Fruit fly (Drosophila melanogaster): ENCODE measurements around the gene CG1979.

Gene CG1979

DNA sequence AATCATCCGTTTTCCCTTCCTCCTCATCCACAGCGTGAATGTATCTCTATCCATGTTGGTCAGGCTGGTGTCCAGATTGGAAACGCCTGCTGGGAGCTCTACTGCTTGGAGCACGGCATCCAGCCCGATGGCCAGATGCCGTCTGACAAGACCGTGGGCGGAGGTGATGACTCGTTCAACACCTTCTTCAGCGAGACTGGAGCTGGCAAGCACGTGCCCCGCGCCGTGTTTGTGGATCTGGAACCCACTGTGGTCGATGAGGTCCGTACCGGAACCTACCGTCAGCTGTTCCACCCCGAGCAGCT is 32.8 kb downstream of the CG1979 start:
- no peak for TF ChIP-seq CG5204 (GFP tag; optimal IDR thresholded peaks at IDR 0.05)
- TF ChIP-seq CG7101 (tag; optimal IDR thresholded peaks at IDR 0.05), result no peak
- TF ChIP-seq CG33017 (tag; optimal IDR thresholded peaks at IDR 0.05), result no peak
- TF ChIP-seq cic (GFP tag; optimal IDR thresholded peaks at IDR 0.05), result no peak
- no peak for TF ChIP-seq Hr96 (GFP tag; optimal IDR thresholded peaks at IDR 0.05)
- no peak for TF ChIP-seq Clk (GFP tag; optimal IDR thresholded peaks at IDR 0.05)
- no peak for TF ChIP-seq ovo (GFP tag; optimal IDR thresholded peaks at IDR 0.05)
- TF ChIP-seq cnc (optimal IDR thresholded peaks at IDR 0.05), result no peak

dm6 chr3R:7087904-7088303 is 33.5 kb downstream of the CG1979 start:
- TF ChIP-seq CG11617 (GFP tag; optimal IDR thresholded peaks at IDR 0.05) (no peak), CG14711 (tag; optimal IDR thresholded peaks at IDR 0.05) (no peak), ovo (GFP tag; optimal IDR thresholded peaks at IDR 0.05) (no peak), bab1 (GFP tag; optimal IDR thresholded peaks at IDR 0.05) (no peak), Mnt (GFP tag; optimal IDR thresholded peaks at IDR 0.05) (no peak), kay (GFP tag; ENCODE audit: borderline replicate concordance) (no peak), CG5204 (GFP tag; optimal IDR thresholded peaks at IDR 0.05) (no peak), Crg-1 (GFP tag; optimal IDR thresholded peaks at IDR 0.05) (no peak), CG1620 (GFP tag; optimal IDR thresholded peaks at IDR 0.05) (no peak)

- peak; percentile 3 for TF ChIP-seq ovo (GFP tag; optimal IDR thresholded peaks at IDR 0.05)
- TF ChIP-seq tj (GFP tag; optimal IDR thresholded peaks at IDR 0.05), result no peak
- no peak for TF ChIP-seq CG7101 (tag; optimal IDR thresholded peaks at IDR 0.05)
These were observed 34.5 kb downstream of the CG1979 start for dm6 chr3R:7088837-7089361.

DNA sequence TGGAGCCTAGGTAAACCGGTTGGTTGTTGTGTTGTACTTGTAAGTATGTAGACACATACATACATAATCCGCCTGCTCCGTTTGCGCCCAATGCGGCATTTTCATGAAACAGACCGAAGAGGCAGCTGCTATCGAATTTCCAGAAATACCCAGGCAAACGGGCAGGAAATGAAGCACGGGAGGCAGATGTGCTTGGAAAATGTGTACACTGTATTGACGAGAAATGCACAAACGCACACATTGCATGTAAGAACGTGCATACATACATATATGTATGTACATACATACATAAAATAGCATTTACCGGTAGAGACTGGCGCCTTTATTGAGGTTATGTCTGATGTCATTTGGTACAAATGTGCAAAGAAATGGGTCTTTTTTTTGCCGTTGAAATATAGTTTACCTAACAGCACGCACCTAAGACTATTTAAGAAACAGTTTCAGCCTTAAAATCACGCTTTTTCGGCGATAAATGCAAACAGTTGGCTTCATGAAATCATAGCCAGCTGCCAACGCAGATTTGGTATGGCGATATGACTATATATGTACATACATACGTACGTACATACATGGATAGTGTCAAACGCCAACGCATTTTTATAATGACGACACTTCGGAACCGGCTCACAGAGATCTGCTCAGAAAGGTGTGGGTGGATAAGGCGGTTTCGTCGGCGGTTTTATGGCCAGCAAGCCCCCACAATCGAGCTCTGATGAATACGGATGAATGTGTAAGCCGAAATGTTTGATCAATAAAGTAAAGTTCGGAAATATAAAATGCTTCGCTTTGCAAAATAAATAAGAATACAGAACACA is 35.3 kb downstream of the CG1979 start:
- TF ChIP-seq Clk (GFP tag; optimal IDR thresholded peaks at IDR 0.05) (no peak), kay (GFP tag; ENCODE audit: borderline replicate concordance) (peak; percentile 92), Mnt (GFP tag; optimal IDR thresholded peaks at IDR 0.05) (no peak), Hr96 (GFP tag; optimal IDR thresholded peaks at IDR 0.05) (no peak)

DNA sequence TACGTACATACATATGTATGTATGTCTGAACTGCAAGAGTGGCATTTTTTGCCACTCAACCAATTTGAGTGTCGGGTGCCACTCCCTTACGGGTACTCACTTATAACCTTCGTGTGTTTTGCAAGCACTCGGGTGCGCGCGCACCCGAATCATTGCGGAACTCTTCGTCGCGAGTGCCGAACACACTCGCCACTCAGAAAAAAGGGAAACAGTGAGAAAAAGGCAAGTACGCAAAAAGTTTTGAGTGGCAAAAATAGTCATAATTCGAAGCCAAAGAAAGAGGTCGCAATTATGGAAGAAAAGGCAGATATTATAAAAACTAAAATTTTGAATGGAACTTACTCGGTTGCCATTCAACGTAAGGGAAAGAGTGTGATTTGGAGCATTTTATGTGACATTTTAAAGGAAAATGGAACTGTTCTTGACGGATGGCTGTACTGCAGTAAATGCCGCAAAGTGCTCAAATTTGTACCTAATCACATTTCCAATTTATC is 36.0 kb downstream of the CG1979 start:
- no peak for TF ChIP-seq CG12768 (GFP tag; optimal IDR thresholded peaks at IDR 0.05)
- no peak for TF ChIP-seq bab1 (GFP tag; optimal IDR thresholded peaks at IDR 0.05)
- peak; percentile 20 for TF ChIP-seq Mnt (GFP tag; optimal IDR thresholded peaks at IDR 0.05)
- TF ChIP-seq tj (GFP tag; optimal IDR thresholded peaks at IDR 0.05), result peak; percentile 97
- TF ChIP-seq CG5204 (GFP tag; optimal IDR thresholded peaks at IDR 0.05), result no peak
- TF ChIP-seq cic (GFP tag; optimal IDR thresholded peaks at IDR 0.05), result peak; percentile 21
- TF ChIP-seq CG7101 (tag; optimal IDR thresholded peaks at IDR 0.05), result no peak
- TF ChIP-seq CG7045 (GFP tag; optimal IDR thresholded peaks at IDR 0.05), result no peak
- TF ChIP-seq CG14711 (tag; optimal IDR thresholded peaks at IDR 0.05), result no peak
- no peak for TF ChIP-seq Hr96 (GFP tag; optimal IDR thresholded peaks at IDR 0.05)

DNA sequence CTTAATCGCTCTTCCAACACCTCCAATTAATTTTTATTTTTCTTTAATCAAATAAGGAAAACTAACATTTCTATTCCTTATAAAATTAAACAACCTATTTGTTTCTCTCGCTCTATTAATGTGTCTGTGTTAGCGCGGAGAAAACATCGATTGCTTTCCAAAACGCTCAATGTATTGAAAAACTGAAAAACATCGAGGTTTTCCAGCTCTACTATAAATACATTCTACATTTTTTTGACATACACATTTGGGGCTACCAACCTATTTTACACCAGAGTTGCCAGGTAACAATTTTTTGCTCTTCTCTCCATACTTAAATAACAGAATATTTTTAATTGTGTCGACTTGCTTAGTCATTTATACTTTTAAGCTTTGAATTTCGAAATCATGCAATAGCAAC is 37.5 kb downstream of the CG1979 start:
- TF ChIP-seq bab1 (GFP tag; optimal IDR thresholded peaks at IDR 0.05), result no peak
- TF ChIP-seq CG14711 (tag; optimal IDR thresholded peaks at IDR 0.05), result peak; percentile 80
- TF ChIP-seq CG1620 (GFP tag; optimal IDR thresholded peaks at IDR 0.05), result no peak
- no peak for TF ChIP-seq Hr96 (GFP tag; optimal IDR thresholded peaks at IDR 0.05)
- no peak for TF ChIP-seq tj (GFP tag; optimal IDR thresholded peaks at IDR 0.05)
- TF ChIP-seq kay (GFP tag; ENCODE audit: borderline replicate concordance), result peak; percentile 71
- no peak for TF ChIP-seq Clk (GFP tag; optimal IDR thresholded peaks at IDR 0.05)
- no peak for TF ChIP-seq CG7045 (GFP tag; optimal IDR thresholded peaks at IDR 0.05)

DNA sequence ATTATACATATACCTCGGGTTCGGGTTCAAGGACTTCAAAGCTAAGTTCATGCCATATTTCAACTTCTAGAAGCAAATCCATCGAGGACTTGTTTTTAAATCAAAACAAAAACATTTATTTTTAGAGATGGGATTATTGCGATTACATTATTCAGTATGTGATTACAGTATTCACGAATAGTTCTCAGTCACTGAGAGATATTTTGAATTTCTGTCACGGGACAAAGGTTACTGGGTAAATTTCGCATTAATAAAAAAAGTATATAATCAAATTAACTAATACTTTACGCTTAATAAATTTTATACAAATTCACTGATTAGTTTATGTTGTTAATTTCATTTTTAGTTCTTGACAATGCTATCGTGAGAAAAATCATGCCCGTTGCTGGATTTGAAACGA is 39.2 kb downstream of the CG1979 start:
- no peak for TF ChIP-seq Clk (GFP tag; optimal IDR thresholded peaks at IDR 0.05)
- TF ChIP-seq CG11617 (GFP tag; optimal IDR thresholded peaks at IDR 0.05), result peak; percentile 30
- peak; percentile 35 for TF ChIP-seq CG14711 (tag; optimal IDR thresholded peaks at IDR 0.05)
- peak; percentile 12 for TF ChIP-seq CG12768 (GFP tag; optimal IDR thresholded peaks at IDR 0.05)
- no peak for TF ChIP-seq CG1620 (GFP tag; optimal IDR thresholded peaks at IDR 0.05)
- peak; percentile 32 for TF ChIP-seq CG7101 (tag; optimal IDR thresholded peaks at IDR 0.05)

DNA sequence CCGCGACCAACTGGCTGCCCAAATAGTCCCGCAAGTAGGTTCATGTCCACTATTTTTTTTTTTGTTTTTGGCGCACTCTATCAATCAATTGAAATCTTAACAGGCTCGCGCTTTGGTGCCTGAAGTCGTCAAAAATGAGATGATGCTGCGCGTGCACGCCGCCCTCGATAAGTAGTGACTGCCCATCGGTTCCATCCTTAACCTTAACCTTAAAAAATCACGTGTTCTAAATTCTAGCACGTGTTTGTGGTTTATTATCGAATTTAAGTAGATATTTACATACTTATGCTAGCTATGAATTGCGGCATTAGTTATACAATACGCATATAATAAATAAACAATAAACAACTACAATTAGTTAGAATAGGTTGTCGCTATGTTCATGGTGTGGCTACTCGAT is 40.0 kb downstream of the CG1979 start:
- TF ChIP-seq ovo (GFP tag; optimal IDR thresholded peaks at IDR 0.05) (no peak), kay (GFP tag; ENCODE audit: borderline replicate concordance) (no peak), CG11617 (GFP tag; optimal IDR thresholded peaks at IDR 0.05) (no peak), Crg-1 (GFP tag; optimal IDR thresholded peaks at IDR 0.05) (no peak), Hr96 (GFP tag; optimal IDR thresholded peaks at IDR 0.05) (no peak), Clk (GFP tag; optimal IDR thresholded peaks at IDR 0.05) (no peak), CG5204 (GFP tag; optimal IDR thresholded peaks at IDR 0.05) (no peak), tj (GFP tag; optimal IDR thresholded peaks at IDR 0.05) (no peak), toe (GFP tag; optimal IDR thresholded peaks at IDR 0.05) (no peak)

All from whole organism, adult.